Worm (Caenorhabditis elegans): ENCODE measurements around the gene fubl-2.

ce11 chrIII:7067385-7067896 lies 20.1 kb downstream of the fubl-2 start, which contains the start of gene ger-1:
- TF ChIP-seq unc-42 (tag; optimal IDR thresholded peaks at IDR 0.05), result no peak
- TF ChIP-seq ets-4 (tag; optimal IDR thresholded peaks at IDR 0.05), result no peak
- no peak for TF ChIP-seq pha-4 (tag; optimal IDR thresholded peaks at IDR 0.05)
- no peak for TF ChIP-seq unc-86 (tag; optimal IDR thresholded peaks at IDR 0.05)
- no peak for TF ChIP-seq pag-3 (tag; optimal IDR thresholded peaks at IDR 0.05; ENCODE audit: borderline replicate concordance)
